Fruit fly (Drosophila melanogaster) whole organism, wandering third instar larva: ENCODE results near the gene inaF-C.

Experiments
- Abd-B ChIP-seq: fragments of >200 bp; optimal IDR thresholded peaks from 2 replicates; lab custom pipeline; 2017; ENCODE audit warnings: missing biosample characterization, missing genetic modification characterization
- CG9705 ChIP-seq: fragments of 200-800 bp; sonication (Bioruptor generic); optimal IDR thresholded peaks from 2 replicates; lab custom pipeline; 2018; ENCODE audit warnings: missing biosample characterization, mild to moderate bottlenecking, missing genetic modification characterization
- CrebA ChIP-seq: fragments of 200-800 bp; sonication (Bioruptor generic); optimal IDR thresholded peaks from 2 replicates; lab custom pipeline; 2016; ENCODE audit warnings: missing biosample characterization, mild to moderate bottlenecking, missing genetic modification characterization, borderline replicate concordance
- Dfd ChIP-seq: fragments of >200 bp; optimal IDR thresholded peaks from 2 replicates; lab custom pipeline; 2017; ENCODE audit warnings: missing biosample characterization, missing genetic modification characterization
- Dif ChIP-seq: fragments of 200-275, 200-300 bp; sonication (Bioruptor generic); optimal IDR thresholded peaks from 2 replicates; lab custom pipeline; 2018; ENCODE audit warnings: missing biosample characterization, missing genetic modification characterization; ENCODE audit not compliant: partially characterized antibody
- HLH106 ChIP-seq: fragments of 200-800 bp; optimal IDR thresholded peaks from 3 replicates; lab custom pipeline; 2019; ENCODE audit warnings: missing biosample characterization, mild to moderate bottlenecking, missing genetic modification characterization, moderate library complexity
- Hnf4 ChIP-seq: fragments of 200-800 bp; sonication (Bioruptor generic); optimal IDR thresholded peaks from 2 replicates; lab custom pipeline; 2016; ENCODE audit warnings: missing biosample characterization, mild to moderate bottlenecking, missing genetic modification characterization
- Hr78 ChIP-seq: fragments of >200 bp; optimal IDR thresholded peaks from 2 replicates; lab custom pipeline; 2017; ENCODE audit warnings: missing biosample characterization, missing genetic modification characterization
- Hr83 ChIP-seq: fragments of 200-300 bp; sonication (Bioruptor generic); optimal IDR thresholded peaks from 2 replicates; lab custom pipeline; 2016; ENCODE audit warnings: missing biosample characterization, mild to moderate bottlenecking, missing genetic modification characterization, moderate library complexity; ENCODE audit not compliant: poor library complexity, severe bottlenecking
- Jra ChIP-seq: sonication (Bioruptor generic); optimal IDR thresholded peaks from 2 replicates; lab custom pipeline; 2016; ENCODE audit warnings: missing biosample characterization, missing genetic modification characterization
- Mio ChIP-seq: sonication (Bioruptor generic); optimal IDR thresholded peaks from 2 replicates; lab custom pipeline; 2016; ENCODE audit warnings: missing biosample characterization, missing genetic modification characterization
- Myc ChIP-seq: fragments of >200 bp; optimal IDR thresholded peaks from 2 replicates; lab custom pipeline; 2017
- N ChIP-seq: fragments of >200 bp; optimal IDR thresholded peaks from 2 replicates; lab custom pipeline; 2018; ENCODE audit warnings: missing biosample characterization, missing external identifiers, missing genetic modification characterization
- OdsH ChIP-seq: fragments of 200-800 bp; sonication (Bioruptor generic); optimal IDR thresholded peaks from 2 replicates; lab custom pipeline; 2016; ENCODE audit warnings: missing biosample characterization, mild to moderate bottlenecking, missing genetic modification characterization
- Sp1 ChIP-seq: fragments of 200-800 bp; sonication (Bioruptor generic); optimal IDR thresholded peaks from 3 replicates; lab custom pipeline; 2019; ENCODE audit warnings: missing biosample characterization, mild to moderate bottlenecking, missing genetic modification characterization, moderate library complexity
- Vsx2 ChIP-seq: fragments of 200-300, 225-300 bp; sonication (Bioruptor generic); optimal IDR thresholded peaks from 2 replicates; lab custom pipeline; 2018; ENCODE audit warnings: missing biosample characterization, missing genetic modification characterization; ENCODE audit not compliant: partially characterized antibody
- br ChIP-seq: fragments of 200-800 bp; sonication (Bioruptor generic); optimal IDR thresholded peaks from 2 replicates; lab custom pipeline; 2016; ENCODE audit warnings: missing biosample characterization, missing genetic modification characterization
- brk ChIP-seq: fragments of 200-800 bp; sonication (Bioruptor generic); optimal IDR thresholded peaks from 2 replicates; lab custom pipeline; 2016; ENCODE audit warnings: missing biosample characterization, mild to moderate bottlenecking, missing genetic modification characterization
- dl ChIP-seq, 2 experiments: fragments of 175-275, 200-275 bp in 1 of 2; fragments of 200-275 bp in 1 of 2; sonication (Bioruptor generic); optimal IDR thresholded peaks; lab custom pipeline; 2018; ENCODE audit warnings: mild to moderate bottlenecking in 2 of 2, missing biosample characterization in 2 of 2, missing genetic modification characterization in 2 of 2, moderate library complexity in 2 of 2; ENCODE audit not compliant: partially characterized antibody in 2 of 2, insufficient read depth in 1 of 2
- dmrt93B ChIP-seq: fragments of 200-800 bp; sonication (Bioruptor generic); optimal IDR thresholded peaks from 2 replicates; lab custom pipeline; 2018; ENCODE audit warnings: missing biosample characterization, mild to moderate bottlenecking, missing genetic modification characterization
- dsf ChIP-seq: sonication (Bioruptor generic); optimal IDR thresholded peaks from 2 replicates; lab custom pipeline; 2016; ENCODE audit warnings: missing biosample characterization, missing genetic modification characterization, borderline replicate concordance
- ey ChIP-seq: fragments of 200-800 bp; sonication (Bioruptor generic); optimal IDR thresholded peaks from 2 replicates; lab custom pipeline; 2016; ENCODE audit warnings: missing biosample characterization, missing genetic modification characterization
- foxo ChIP-seq, 2 experiments: fragments of 200-800 bp; sonication (Bioruptor generic); optimal IDR thresholded peaks; 2 replicates in 1 of 2; 3 replicates in 1 of 2; lab custom pipeline; 2016 to 2017; ENCODE audit warnings: missing biosample characterization in 2 of 2, missing genetic modification characterization in 2 of 2
- fru ChIP-seq: fragments of 200-800 bp; sonication (Bioruptor generic); optimal IDR thresholded peaks from 3 replicates; lab custom pipeline; 2016; ENCODE audit warnings: missing biosample characterization, mild to moderate bottlenecking, missing genetic modification characterization
- jim ChIP-seq: fragments of 175-275, 200-325 bp; sonication (Bioruptor generic); optimal IDR thresholded peaks from 2 replicates; lab custom pipeline; 2016; ENCODE audit warnings: missing biosample characterization, mild to moderate bottlenecking, missing genetic modification characterization
- lola ChIP-seq: fragments of >200 bp; optimal IDR thresholded peaks from 2 replicates; lab custom pipeline; 2017; ENCODE audit warnings: missing biosample characterization, missing genetic modification characterization
- pan ChIP-seq: fragments of >200 bp; optimal IDR thresholded peaks from 2 replicates; lab custom pipeline; 2017
- psq ChIP-seq: fragments of 200-800 bp; sonication (Bioruptor generic); optimal IDR thresholded peaks from 3 replicates; lab custom pipeline; 2017; ENCODE audit warnings: missing biosample characterization, mild to moderate bottlenecking, missing genetic modification characterization, moderate library complexity
- rgr ChIP-seq: fragments of 200-800 bp; sonication (Bioruptor generic); optimal IDR thresholded peaks from 3 replicates; lab custom pipeline; 2016; ENCODE audit warnings: missing biosample characterization, mild to moderate bottlenecking, missing genetic modification characterization
- sage ChIP-seq: fragments of 200-800 bp; sonication (Bioruptor generic); optimal IDR thresholded peaks from 2 replicates; lab custom pipeline; 2016; ENCODE audit warnings: missing biosample characterization, mild to moderate bottlenecking, missing genetic modification characterization
- sv ChIP-seq: fragments of 200-800 bp; sonication (Bioruptor generic); optimal IDR thresholded peaks from 3 replicates; lab custom pipeline; 2016; ENCODE audit warnings: missing biosample characterization, missing genetic modification characterization
- tai ChIP-seq: sonication (Bioruptor generic); optimal IDR thresholded peaks from 2 replicates; lab custom pipeline; 2016; ENCODE audit warnings: missing biosample characterization, missing genetic modification characterization
- usp ChIP-seq: fragments of >200 bp; optimal IDR thresholded peaks from 2 replicates; lab custom pipeline; 2017; ENCODE audit warnings: missing biosample characterization, missing genetic modification characterization
- woc ChIP-seq: sonication (Bioruptor generic); optimal IDR thresholded peaks from 2 replicates; lab custom pipeline; 2016; ENCODE audit warnings: missing biosample characterization, mild to moderate bottlenecking, missing genetic modification characterization

The inaF-C gene

DNA sequence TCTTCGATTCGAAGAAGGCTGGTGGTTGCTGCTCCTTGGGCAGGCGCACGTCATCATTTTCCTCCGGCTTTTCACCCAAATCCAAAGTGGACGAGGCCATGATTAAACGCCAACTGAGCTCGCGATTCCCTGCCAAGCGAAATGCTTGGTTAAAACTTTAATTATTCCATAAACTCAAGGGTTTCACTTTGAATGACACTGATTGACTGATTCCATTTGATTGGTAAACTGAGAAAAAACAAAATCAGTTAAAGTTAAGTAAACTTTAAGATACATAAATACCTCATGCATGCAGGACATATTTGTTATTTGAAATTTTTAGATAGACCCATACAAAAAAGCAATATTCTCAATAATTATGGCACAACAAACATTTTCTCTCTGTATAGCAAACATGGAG lies 2.2 kb upstream of the inaF-C start, which contains the start of gene inaF-A:
inaF-A (minus strand) TSS at position 101 of the 400 bp plus-strand sequence.
- no peak for TF ChIP-seq Mio (GFP tag; lab: Kevin White, UChicago)
- no peak for TF ChIP-seq woc (GFP tag; lab: Kevin White, UChicago)
- no peak for TF ChIP-seq ey (GFP tag; lab: Kevin White, UChicago)
- no peak for TF ChIP-seq Vsx2 (GFP tag; lab: Kevin White, UChicago)
- TF ChIP-seq dl (GFP tag; optimal IDR thresholded peaks at IDR 0.05; lab: Kevin White, UChicago; ENCODE audit: insufficient read depth in 1 of 2, partially characterized antibody in 2 of 2), result no peak
- no peak for TF ChIP-seq Myc (lab: Kevin White, UChicago)
- no peak for TF ChIP-seq Hr83
- TF ChIP-seq HLH106 (tag; lab: Kevin White, UChicago), result no peak
- no peak for TF ChIP-seq jim
- no peak for TF ChIP-seq CrebA (GFP tag; lab: Kevin White, UChicago)
- TF ChIP-seq Dif (GFP tag; lab: Kevin White, UChicago), result no peak
- no peak for TF ChIP-seq dmrt93B
- TF ChIP-seq N, result no peak

DNA sequence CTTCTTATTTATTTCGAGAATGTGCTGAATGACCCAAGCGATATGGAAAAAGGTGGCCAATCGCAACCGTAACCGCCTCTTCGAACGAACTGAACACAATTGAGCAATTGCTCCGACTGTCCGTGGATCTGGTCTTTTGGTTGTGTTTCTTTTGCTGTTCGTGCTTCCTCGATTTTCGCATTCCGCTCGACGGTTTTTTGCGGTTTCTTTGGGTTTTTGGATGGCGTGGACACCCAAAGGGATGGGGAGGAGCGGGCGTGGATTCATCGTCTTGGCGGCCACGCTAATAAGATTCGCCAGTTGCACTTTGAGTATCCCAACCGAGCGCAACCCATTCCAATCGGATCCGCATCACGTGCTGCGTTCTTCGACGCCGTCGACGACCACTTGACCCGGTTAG lies 1.1 kb upstream of the inaF-C start, which contains the start of gene inaF-B:
inaF-B (minus strand) TSS at position 101 of the 400 bp plus-strand sequence.
- no peak for TF ChIP-seq Dfd
- TF ChIP-seq tai (GFP tag; lab: Kevin White, UChicago), result no peak
- no peak for TF ChIP-seq lola
- no peak for TF ChIP-seq pan (lab: Kevin White, UChicago)
- no peak for TF ChIP-seq Myc (lab: Kevin White, UChicago)
- no peak for TF ChIP-seq dmrt93B
- TF ChIP-seq ey (GFP tag; lab: Kevin White, UChicago), result no peak
- TF ChIP-seq usp (GFP tag; lab: Kevin White, UChicago), result no peak
- TF ChIP-seq OdsH (GFP tag; lab: Kevin White, UChicago), result no peak
- TF ChIP-seq Jra, result no peak
- no peak for TF ChIP-seq Vsx2 (GFP tag; lab: Kevin White, UChicago)
- TF ChIP-seq woc (GFP tag; lab: Kevin White, UChicago), result no peak
- no peak for TF ChIP-seq sv
- TF ChIP-seq jim, result no peak
- no peak for TF ChIP-seq CG9705 (GFP tag; lab: Kevin White, UChicago)

DNA sequence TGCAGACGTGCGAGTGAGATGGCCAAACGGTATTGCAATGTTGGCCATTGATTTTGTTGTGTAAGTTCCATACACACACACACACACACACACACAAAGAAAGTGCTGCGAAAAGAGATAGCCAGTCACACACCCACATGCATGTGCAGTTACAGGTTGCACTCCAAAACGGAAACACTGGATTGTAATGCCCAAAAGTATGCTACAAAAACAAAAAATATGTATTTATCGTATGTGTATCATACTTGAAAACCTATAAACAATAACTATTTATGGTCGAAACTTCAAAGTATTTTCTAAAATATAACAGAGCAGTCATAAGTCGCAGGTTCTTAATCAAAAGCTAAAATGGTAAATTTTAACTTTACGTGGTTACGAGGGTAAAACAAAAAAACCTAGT lies 1.6 kb downstream of the inaF-C start:
- TF ChIP-seq usp (GFP tag; lab: Kevin White, UChicago), result no peak
- TF ChIP-seq Hr78 (GFP tag; lab: Kevin White, UChicago), result no peak
- no peak for TF ChIP-seq tai (GFP tag; lab: Kevin White, UChicago)
- TF ChIP-seq HLH106 (tag; lab: Kevin White, UChicago), result no peak
- TF ChIP-seq N, result no peak
- no peak for TF ChIP-seq Hr83
- TF ChIP-seq foxo (GFP tag; optimal IDR thresholded peaks at IDR 0.05; lab: Kevin White, UChicago), result no peak
- no peak for TF ChIP-seq Dfd
- TF ChIP-seq Myc (lab: Kevin White, UChicago), result no peak
- TF ChIP-seq br, result no peak
- no peak for TF ChIP-seq OdsH (GFP tag; lab: Kevin White, UChicago)
- TF ChIP-seq Jra, result no peak
- TF ChIP-seq Hnf4 (GFP tag; lab: Kevin White, UChicago), result no peak
- TF ChIP-seq, all 38 proteins: peak for 0

DNA sequence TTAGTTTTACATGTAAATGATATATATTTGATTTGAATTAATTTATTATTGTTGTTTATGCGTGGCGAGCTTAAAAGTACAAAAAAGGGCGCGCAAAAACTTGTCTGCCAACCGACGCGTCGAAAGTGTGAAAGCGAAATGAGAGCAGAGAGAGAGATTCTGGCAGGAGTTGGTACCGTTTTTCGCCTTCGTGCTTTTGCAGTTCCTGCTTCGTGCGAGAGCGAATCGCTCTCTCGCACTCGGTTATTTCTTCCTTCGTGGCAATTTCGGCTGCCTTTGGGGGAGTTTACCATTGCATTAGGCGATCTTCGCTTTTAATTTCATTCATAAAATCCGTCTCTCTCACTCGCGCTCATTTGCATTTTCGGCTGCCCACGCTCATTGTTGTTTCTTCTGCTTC lies 2.6 kb downstream of the inaF-C start, which contains the start of gene inaF-D:
inaF-D (minus strand) TSS at position 101 of the 400 bp plus-strand sequence.
- TF ChIP-seq Hr83, result no peak
- TF ChIP-seq Abd-B (GFP tag; lab: Kevin White, UChicago), result no peak
- no peak for TF ChIP-seq woc (GFP tag; lab: Kevin White, UChicago)
- TF ChIP-seq Myc (lab: Kevin White, UChicago), result no peak
- TF ChIP-seq Dfd, result no peak
- no peak for TF ChIP-seq dsf (GFP tag; lab: Kevin White, UChicago)

DNA sequence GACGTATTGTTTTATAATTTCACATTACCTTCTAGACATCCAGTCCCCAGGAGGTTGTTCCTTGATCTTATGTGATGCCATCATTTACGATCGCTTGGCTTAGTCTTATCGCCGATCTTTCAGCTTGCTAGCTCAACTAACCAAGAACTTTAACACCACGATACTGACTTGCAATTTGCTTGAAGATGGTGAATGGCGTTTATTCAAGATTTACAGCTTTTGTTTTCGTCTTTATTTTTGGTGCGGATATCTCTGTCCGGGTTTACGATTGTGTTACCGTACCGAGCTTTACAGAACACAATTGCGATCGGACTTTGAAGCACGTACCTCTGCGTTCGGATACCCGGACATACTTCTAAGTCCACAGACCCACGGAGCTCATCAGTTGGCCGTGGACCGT lies 7.6 kb downstream of the inaF-C start, which contains the start of gene CG15221:
CG15221 (plus strand) TSS at position 301 of the 400 bp plus-strand sequence.
- no peak for TF ChIP-seq CrebA (GFP tag; lab: Kevin White, UChicago)
- TF ChIP-seq ey (GFP tag; lab: Kevin White, UChicago), result no peak
- no peak for TF ChIP-seq OdsH (GFP tag; lab: Kevin White, UChicago)
- no peak for TF ChIP-seq Sp1
- no peak for TF ChIP-seq Hr78 (GFP tag; lab: Kevin White, UChicago)
- no peak for TF ChIP-seq sage (GFP tag; lab: Kevin White, UChicago)
- no peak for TF ChIP-seq CG9705 (GFP tag; lab: Kevin White, UChicago)
- TF ChIP-seq psq, result no peak
- TF ChIP-seq Abd-B (GFP tag; lab: Kevin White, UChicago), result no peak
- no peak for TF ChIP-seq Dif (GFP tag; lab: Kevin White, UChicago)
- TF ChIP-seq tai (GFP tag; lab: Kevin White, UChicago), result no peak
- no peak for TF ChIP-seq jim
- TF ChIP-seq Vsx2 (GFP tag; lab: Kevin White, UChicago), result no peak
- no peak for TF ChIP-seq usp (GFP tag; lab: Kevin White, UChicago)
- TF ChIP-seq woc (GFP tag; lab: Kevin White, UChicago), result no peak
- no peak for TF ChIP-seq fru
- TF ChIP-seq dsf (GFP tag; lab: Kevin White, UChicago), result no peak
- TF ChIP-seq brk (GFP tag; lab: Kevin White, UChicago), result no peak
- no peak for TF ChIP-seq rgr (GFP tag; lab: Kevin White, UChicago)
